Worm (Caenorhabditis elegans): ENCODE data around the gene zipt-16.

ce11 chrV:11462963-11463453 lies at the start of gene zipt-16:
- TF ChIP-seq W03F9.2 (tag; optimal IDR thresholded peaks at IDR 0.05): no peak
- TF ChIP-seq him-1 (tag; optimal IDR thresholded peaks at IDR 0.05): no peak

All from whole organism, L4/young adult.